Fruit fly (Drosophila melanogaster) whole organism, embryonic: Measurements from ENCODE around the gene Jhbp2.
A peak's percentile ranks its signal among the peaks of the same experiment; 100 is the strongest.

Source experiments
- Antp ChIP-seq: fragments of 200-800 bp; sonication (Bioruptor generic); optimal IDR thresholded peaks from 3 replicates; lab custom pipeline; 2016; ENCODE audit warnings: missing biosample characterization, missing genetic modification characterization
- CG10979 ChIP-seq: fragments of 200-800 bp; sonication (Bioruptor generic); optimal IDR thresholded peaks from 2 replicates; lab custom pipeline; 2018; ENCODE audit warnings: missing biosample characterization, mild to moderate bottlenecking, missing genetic modification characterization, moderate library complexity
- CG12236 ChIP-seq: fragments of 200-800 bp; sonication (Bioruptor generic); optimal IDR thresholded peaks from 2 replicates; lab custom pipeline; 2016; ENCODE audit warnings: missing biosample characterization, missing genetic modification characterization
- CG15269 ChIP-seq: fragments of 200-800 bp; sonication (Bioruptor generic); optimal IDR thresholded peaks from 2 replicates; lab custom pipeline; 2018; ENCODE audit warnings: missing biosample characterization, mild to moderate bottlenecking, missing genetic modification characterization, moderate library complexity
- CG1529 ChIP-seq: fragments of 200-800 bp; sonication (Bioruptor generic); optimal IDR thresholded peaks from 3 replicates; lab custom pipeline; 2018; ENCODE audit warnings: missing biosample characterization, missing genetic modification characterization
- CG1603 ChIP-seq: fragments of 200-800 bp; sonication (Bioruptor generic); optimal IDR thresholded peaks from 2 replicates; lab custom pipeline; 2019; ENCODE audit warnings: missing biosample characterization, mild to moderate bottlenecking, missing genetic modification characterization, moderate library complexity
- CG16779 ChIP-seq: fragments of 200-800 bp; sonication (Bioruptor generic); IDR thresholded peaks from 2 replicates; pipeline ENCODE4 v1.3.6; 2022; ENCODE audit warnings: missing biosample characterization, missing genetic modification characterization
- CG17328 ChIP-seq: fragments of 200-800 bp; sonication (Bioruptor generic); IDR thresholded peaks from 2 replicates; pipeline ENCODE4 v1.3.6; 2022; ENCODE audit warnings: missing biosample characterization, missing genetic modification characterization
- CG17802 ChIP-seq: fragments of 200-800 bp; sonication (Bioruptor generic); optimal IDR thresholded peaks from 2 replicates; lab custom pipeline; 2018; ENCODE audit warnings: missing biosample characterization, mild to moderate bottlenecking, missing genetic modification characterization, moderate library complexity
- CG18011 ChIP-seq: fragments of 200-800 bp; sonication (Bioruptor generic); optimal IDR thresholded peaks from 2 replicates; lab custom pipeline; 2017; ENCODE audit warnings: missing biosample characterization, missing genetic modification characterization, mild to moderate bottlenecking, moderate library complexity, missing genotype
- CG18764 ChIP-seq: fragments of 200-800 bp; sonication (Bioruptor generic); optimal IDR thresholded peaks from 3 replicates; lab custom pipeline; 2016; ENCODE audit warnings: missing biosample characterization, missing genetic modification characterization
- CG2116 ChIP-seq: fragments of 200-800 bp; sonication (Bioruptor generic); optimal IDR thresholded peaks from 3 replicates; lab custom pipeline; 2018; ENCODE audit warnings: missing biosample characterization, mild to moderate bottlenecking, missing genetic modification characterization
- CG2199 ChIP-seq: fragments of 200-800 bp; sonication (Bioruptor generic); IDR thresholded peaks from 3 replicates; pipeline ENCODE4 v1.3.6; 2022; ENCODE audit warnings: missing biosample characterization, missing genetic modification characterization
- CG32772 ChIP-seq: fragments of 200-800 bp; sonication (Bioruptor generic); IDR thresholded peaks from 2 replicates; pipeline ENCODE4 v1.3.6; 2022; ENCODE audit warnings: missing biosample characterization, missing genetic modification characterization
- CG3281 ChIP-seq: fragments of 200-800 bp; sonication (Bioruptor generic); optimal IDR thresholded peaks from 3 replicates; lab custom pipeline; 2017; ENCODE audit warnings: missing biosample characterization, mild to moderate bottlenecking, missing genetic modification characterization
- CG4282 ChIP-seq: fragments of 200-800 bp; sonication (Bioruptor generic); optimal IDR thresholded peaks from 2 replicates; lab custom pipeline; 2016; ENCODE audit warnings: missing biosample characterization, missing genetic modification characterization
- CG4328 ChIP-seq: fragments of 200-800 bp; sonication (Bioruptor generic); optimal IDR thresholded peaks from 3 replicates; lab custom pipeline; 2017; ENCODE audit warnings: missing biosample characterization, missing genetic modification reagents, missing genetic modification characterization
- CG4707 ChIP-seq: fragments of 200-800 bp; sonication (Bioruptor generic); optimal IDR thresholded peaks from 2 replicates; lab custom pipeline; 2018; ENCODE audit warnings: missing biosample characterization, mild to moderate bottlenecking, missing genetic modification characterization, moderate library complexity
- CG6654 ChIP-seq: fragments of 200-800 bp; sonication (Bioruptor generic); optimal IDR thresholded peaks from 2 replicates; lab custom pipeline; 2017; ENCODE audit warnings: missing biosample characterization, mild to moderate bottlenecking, missing genetic modification characterization
- CG7928 ChIP-seq: fragments of 200-800 bp; sonication (Bioruptor generic); optimal IDR thresholded peaks from 2 replicates; lab custom pipeline; 2017; ENCODE audit warnings: missing biosample characterization, mild to moderate bottlenecking, missing genetic modification characterization
- CG8924 ChIP-seq: fragments of 200-800 bp; optimal IDR thresholded peaks from 3 replicates; lab custom pipeline; 2019; ENCODE audit warnings: missing biosample characterization, mild to moderate bottlenecking, missing genetic modification characterization, moderate library complexity
- CG9215 ChIP-seq: fragments of 200-800 bp; sonication (Bioruptor generic); IDR thresholded peaks from 2 replicates; pipeline ENCODE4 v1.3.6; 2022; ENCODE audit warnings: missing biosample characterization, missing genetic modification characterization
- Dek ChIP-seq: fragments of 200-800 bp; sonication (Bioruptor generic); optimal IDR thresholded peaks from 3 replicates; lab custom pipeline; 2019; ENCODE audit warnings: missing biosample characterization, mild to moderate bottlenecking, missing genetic modification characterization, moderate library complexity
- Dip3 ChIP-seq: fragments of 200-800 bp; sonication (Bioruptor generic); optimal IDR thresholded peaks from 3 replicates; lab custom pipeline; 2016; ENCODE audit warnings: missing biosample characterization, missing genetic modification characterization
- Eip74EF ChIP-seq, 2 experiments: fragments of 200-800 bp in 1 of 2; fragments of >200 bp in 1 of 2; sonication (Bioruptor generic) in 1 of 2; optimal IDR thresholded peaks; 2 replicates each; lab custom pipeline; 2017 to 2019; ENCODE audit warnings: missing biosample characterization in 2 of 2, missing genetic modification characterization in 2 of 2, mild to moderate bottlenecking in 1 of 2, moderate library complexity in 1 of 2
- Elba2 ChIP-seq: fragments of 200-800 bp; sonication (Bioruptor generic); optimal IDR thresholded peaks from 3 replicates; lab custom pipeline; 2016; ENCODE audit warnings: missing biosample characterization, missing genetic modification characterization
- HLH3B ChIP-seq: fragments of 200-800 bp; sonication (Bioruptor generic); IDR thresholded peaks from 2 replicates; pipeline ENCODE4 v1.3.6; 2022; ENCODE audit warnings: missing biosample characterization, missing genetic modification characterization
- Jarid2 ChIP-seq: fragments of 200-800 bp; sonication (Bioruptor generic); optimal IDR thresholded peaks from 3 replicates; lab custom pipeline; 2017; ENCODE audit warnings: mild to moderate bottlenecking, missing biosample characterization, missing genetic modification reagents, missing genetic modification characterization
- MESR4 ChIP-seq: fragments of 200-800 bp; sonication (Bioruptor generic); optimal IDR thresholded peaks from 2 replicates; lab custom pipeline; 2018; ENCODE audit warnings: missing biosample characterization, mild to moderate bottlenecking, missing genetic modification characterization, moderate library complexity
- Meics ChIP-seq: fragments of 200-800 bp; sonication (Bioruptor generic); optimal IDR thresholded peaks from 2 replicates; lab custom pipeline; 2017; ENCODE audit warnings: missing biosample characterization, mild to moderate bottlenecking, missing genetic modification characterization
- NFAT ChIP-seq: fragments of 200-800 bp; sonication (Bioruptor generic); IDR thresholded peaks from 2 replicates; pipeline ENCODE4 v1.3.6; 2022; ENCODE audit warnings: missing biosample characterization, missing genetic modification characterization
- Nf-YC ChIP-seq: fragments of 200-800 bp; optimal IDR thresholded peaks from 3 replicates; lab custom pipeline; 2019; ENCODE audit warnings: missing biosample characterization, mild to moderate bottlenecking, missing genetic modification characterization, moderate library complexity
- Tbp ChIP-seq: fragments of >200 bp; optimal IDR thresholded peaks from 2 replicates; lab custom pipeline; 2018; ENCODE audit warnings: missing biosample characterization, missing genetic modification characterization
- az2 ChIP-seq: fragments of 200-800 bp; sonication (Bioruptor generic); optimal IDR thresholded peaks from 3 replicates; lab custom pipeline; 2016; ENCODE audit warnings: missing biosample characterization, missing genetic modification characterization
- bowl ChIP-seq: fragments of 200-800 bp; sonication (Bioruptor generic); IDR thresholded peaks from 2 replicates; pipeline ENCODE4 v1.3.6; 2022; ENCODE audit warnings: missing biosample characterization, missing genetic modification characterization
- chinmo ChIP-seq: fragments of 200-800 bp; sonication (Bioruptor generic); IDR thresholded peaks from 4 replicates; pipeline ENCODE4 v1.3.6; 2022; ENCODE audit warnings: missing biosample characterization, missing genetic modification characterization; ENCODE audit not compliant: partially characterized antibody
- ewg ChIP-seq: fragments of 200-800 bp; sonication (Bioruptor generic); optimal IDR thresholded peaks from 3 replicates; lab custom pipeline; 2017; ENCODE audit warnings: mild to moderate bottlenecking, missing biosample characterization, missing genetic modification reagents, missing genetic modification characterization
- gcm2 ChIP-seq: fragments of 200-800 bp; sonication (Bioruptor generic); optimal IDR thresholded peaks from 2 replicates; lab custom pipeline; 2016; ENCODE audit warnings: missing biosample characterization, missing genetic modification characterization
- lov ChIP-seq, 2 experiments: fragments of 200-800 bp in 1 of 2; fragments of >200 bp in 1 of 2; sonication (Bioruptor generic) in 1 of 2; IDR thresholded peaks in 1 of 2; optimal IDR thresholded peaks in 1 of 2; 2 replicates in 1 of 2; 3 replicates in 1 of 2; pipeline versions ENCODE4 v1.3.6 to Lab custom; 2017 to 2022; ENCODE audit warnings: missing biosample characterization in 1 of 2, missing genetic modification characterization in 1 of 2
- nerfin-1 ChIP-seq: fragments of 200-800 bp; sonication (Bioruptor generic); optimal IDR thresholded peaks from 3 replicates; lab custom pipeline; 2019; ENCODE audit warnings: missing biosample characterization, mild to moderate bottlenecking, missing genetic modification characterization, moderate library complexity
- nmo ChIP-seq: fragments of 200-800 bp; sonication (Bioruptor generic); optimal IDR thresholded peaks from 2 replicates; lab custom pipeline; 2018; ENCODE audit warnings: missing biosample characterization, mild to moderate bottlenecking, missing genetic modification characterization, moderate library complexity
- pnt ChIP-seq: fragments of 200-800 bp; sonication (Bioruptor generic); optimal IDR thresholded peaks from 3 replicates; lab custom pipeline; 2016; ENCODE audit warnings: missing biosample characterization, missing genetic modification characterization
- repo ChIP-seq: fragments of 200-800 bp; sonication (Bioruptor generic); optimal IDR thresholded peaks from 2 replicates; lab custom pipeline; 2016; ENCODE audit warnings: missing biosample characterization, missing genetic modification characterization
- sc ChIP-seq, 3 experiments: fragments of >200 bp in 2 of 3; fragments of 200-800 bp in 1 of 3; sonication (Bioruptor generic) in 1 of 3; optimal IDR thresholded peaks; 2 replicates in 2 of 3; 3 replicates in 1 of 3; lab custom pipeline; 2017; ENCODE audit warnings: mild to moderate bottlenecking in 1 of 3, missing biosample characterization in 1 of 3, missing genetic modification characterization in 1 of 3, missing genetic modification reagents in 1 of 3
- sim ChIP-seq: fragments of 200-800 bp; sonication (Bioruptor generic); IDR thresholded peaks from 2 replicates; pipeline ENCODE4 v1.3.6; 2022; ENCODE audit warnings: missing biosample characterization, missing genetic modification characterization
- sna ChIP-seq: fragments of 200-800 bp; sonication (Bioruptor generic); IDR thresholded peaks from 2 replicates; pipeline ENCODE4 v1.3.6; 2022; ENCODE audit warnings: missing biosample characterization, missing genetic modification characterization; ENCODE audit not compliant: partially characterized antibody
- stc ChIP-seq: fragments of 200-800 bp; sonication (Bioruptor generic); IDR thresholded peaks from 2 replicates; pipeline ENCODE4 v1.3.6; 2022; ENCODE audit warnings: missing biosample characterization, missing genetic modification characterization
- tin ChIP-seq: fragments of 200-800 bp; sonication (Bioruptor generic); optimal IDR thresholded peaks from 3 replicates; lab custom pipeline; 2016; ENCODE audit warnings: missing biosample characterization, missing genetic modification characterization

Gene Jhbp2

dm6 chr3R:4970415-4971140 is 9.4 kb upstream of the Jhbp2 start (continued):
- TF ChIP-seq CG16779 (peak; percentile 76), tin (GFP tag; lab: Kevin White, UChicago) (peak; percentile 82), CG17328 (peak; percentile 66), CG6654 (GFP tag; lab: Kevin White, UChicago) (no peak), sna (GFP tag; lab: Robert Waterston, UW) (no peak), stc (peak; percentile 43; the same call in 1 of the 2 replicates), CG9215 (GFP tag; lab: Robert Waterston, UW) (no peak; the same call in 1 of the 2 replicates), CG7928 (GFP tag; lab: Kevin White, UChicago) (peak; percentile 93), sc (optimal IDR thresholded peaks at IDR 0.05; lab: Kevin White, UChicago) (no peak), sc (GFP tag; optimal IDR thresholded peaks at IDR 0.05; lab: Kevin White, UChicago) (no peak), CG3281 (no peak), Dek (peak; percentile 35), CG12236 (GFP tag; lab: Kevin White, UChicago) (peak; percentile 7), Eip74EF (GFP tag; optimal IDR thresholded peaks at IDR 0.05; lab: Kevin White, UChicago) (no peak), pnt (GFP tag; lab: Kevin White, UChicago) (peak; percentile 57), NFAT (GFP tag; lab: Robert Waterston, UW) (peak; percentile 86), bowl (no peak), CG4707 (GFP tag; lab: Kevin White, UChicago) (no peak), lov (optimal IDR thresholded peaks at IDR 0.05; lab: Kevin White, UChicago) (no peak), lov (GFP tag; IDR thresholded peaks at IDR 0.05; lab: Robert Waterston, UW) (no peak), Jarid2 (GFP tag; lab: Kevin White, UChicago) (no peak), Tbp (no peak), CG1603 (peak; percentile 68), MESR4 (GFP tag; lab: Kevin White, UChicago) (no peak), az2 (GFP tag; lab: Kevin White, UChicago) (peak; percentile 57), CG18011 (no peak), CG2199 (GFP tag; lab: Robert Waterston, UW) (peak; percentile 85; the same call in 2 of the 3 replicates), CG4328 (GFP tag; lab: Kevin White, UChicago) (no peak), CG10979 (peak; percentile 63), CG8924 (no peak), Dip3 (peak; percentile 32), CG2116 (GFP tag; lab: Kevin White, UChicago) (peak; percentile 21), CG17802 (tag; lab: Kevin White, UChicago) (peak; percentile 4), CG15269 (tag; lab: Kevin White, UChicago) (peak; percentile 45), Antp (GFP tag; lab: Kevin White, UChicago) (peak; percentile 79), Elba2 (GFP tag; lab: Kevin White, UChicago) (no peak), CG32772 (peak; percentile 53; the same call in 1 of the 2 replicates), CG4282 (GFP tag; lab: Kevin White, UChicago) (peak; percentile 70), repo (GFP tag; lab: Kevin White, UChicago) (peak; percentile 67), CG18764 (GFP tag; lab: Kevin White, UChicago) (peak; percentile 13), HLH3B (GFP tag; lab: Robert Waterston, UW) (peak; percentile 34; the same call in 1 of the 2 replicates), nmo (GFP tag; lab: Kevin White, UChicago) (peak; percentile 56), Nf-YC (tag; lab: Kevin White, UChicago) (peak; percentile 11), sim (GFP tag; lab: Robert Waterston, UW) (no peak), Meics (GFP tag; lab: Kevin White, UChicago) (no peak), gcm2 (GFP tag; lab: Kevin White, UChicago) (no peak), nerfin-1 (tag; lab: Kevin White, UChicago) (no peak), CG1529 (GFP tag; lab: Kevin White, UChicago) (no peak), chinmo (GFP tag; lab: Robert Waterston, UW) (peak; percentile 80; the same call in 2 of the 4 replicates), ewg (GFP tag; lab: Kevin White, UChicago) (no peak)
